Worm (Caenorhabditis elegans) whole organism, mixed stage, embryonic: Measurements from ENCODE around the gene Y66D12A.10.

Source experiments
- M03D4.4 ChIP-seq: sonication (generic microtip); optimal IDR thresholded peaks from 2 replicates; lab custom pipeline; 2017; ENCODE audit warnings: mild to moderate bottlenecking, missing genetic modification characterization, missing compliant biosample characterization
- bed-3 ChIP-seq: fragments of 200-800 bp; sonication (Bioruptor generic); optimal IDR thresholded peaks from 3 replicates; lab custom pipeline; 2018; ENCODE audit warnings: mild to moderate bottlenecking, missing genetic modification characterization, moderate library complexity, missing compliant biosample characterization
- blmp-1 ChIP-seq: fragments of 150-350 bp; optimal IDR thresholded peaks from 2 replicates; lab custom pipeline; 2014; ENCODE audit warnings: missing biosample characterization, missing genetic modification characterization
- ceh-39 ChIP-seq: fragments of 150-350 bp; optimal IDR thresholded peaks from 2 replicates; lab custom pipeline; 2014; ENCODE audit warnings: missing biosample characterization, missing genetic modification characterization
- ceh-43 ChIP-seq: fragments of 200-800 bp; sonication (Bioruptor generic); optimal IDR thresholded peaks from 2 replicates; lab custom pipeline; 2018; ENCODE audit warnings: mild to moderate bottlenecking, missing genetic modification characterization, moderate library complexity, missing compliant biosample characterization
- ceh-83 ChIP-seq: fragments of 200-800 bp; sonication (Bioruptor generic); optimal IDR thresholded peaks from 2 replicates; lab custom pipeline; 2018; ENCODE audit warnings: mild to moderate bottlenecking, missing genetic modification characterization, missing compliant biosample characterization
- ces-1 ChIP-seq: fragments of 150-350 bp; optimal IDR thresholded peaks from 2 replicates; lab custom pipeline; 2014; ENCODE audit warnings: missing biosample characterization, missing genetic modification reagents, missing genetic modification characterization
- cnd-1 ChIP-seq: fragments of 200-800 bp; sonication (Bioruptor generic); optimal IDR thresholded peaks from 2 replicates; lab custom pipeline; 2018; ENCODE audit warnings: mild to moderate bottlenecking, missing genetic modification characterization, missing compliant biosample characterization
- drap-1 ChIP-seq: fragments of 200-800 bp; sonication (Bioruptor generic); optimal IDR thresholded peaks from 3 replicates; lab custom pipeline; 2018; ENCODE audit warnings: mild to moderate bottlenecking, missing genetic modification characterization, missing compliant biosample characterization
- elt-1 ChIP-seq: sonication (generic microtip); optimal IDR thresholded peaks from 2 replicates; lab custom pipeline; 2017; ENCODE audit warnings: missing genetic modification characterization, mild to moderate bottlenecking, missing compliant biosample characterization, antibody characterized with exemption, moderate library complexity, borderline replicate concordance; ENCODE audit not compliant: insufficient read depth
- elt-3 ChIP-seq: fragments of 150-350 bp; optimal IDR thresholded peaks from 2 replicates; lab custom pipeline; 2014; ENCODE audit warnings: missing biosample characterization, missing genetic modification characterization
- flh-1 ChIP-seq: fragments of 200-800 bp; sonication (Bioruptor generic); optimal IDR thresholded peaks from 2 replicates; lab custom pipeline; 2018; ENCODE audit warnings: mild to moderate bottlenecking, missing genetic modification characterization, moderate library complexity, missing compliant biosample characterization
- ham-2 ChIP-seq: fragments of 200-800 bp; sonication (Bioruptor generic); optimal IDR thresholded peaks from 2 replicates; lab custom pipeline; 2018; ENCODE audit warnings: mild to moderate bottlenecking, missing genetic modification characterization, missing compliant biosample characterization
- hlh-1 ChIP-seq: fragments of 150-350 bp; optimal IDR thresholded peaks from 2 replicates; lab custom pipeline; 2014; ENCODE audit warnings: missing biosample characterization, missing genetic modification reagents, missing genetic modification characterization
- lin-13 ChIP-seq: fragments of 150-350 bp; optimal IDR thresholded peaks from 2 replicates; lab custom pipeline; 2014; ENCODE audit warnings: missing biosample characterization, missing genetic modification characterization
- lin-32 ChIP-seq: fragments of 200-800 bp; sonication (Bioruptor generic); optimal IDR thresholded peaks from 2 replicates; lab custom pipeline; 2018; ENCODE audit warnings: mild to moderate bottlenecking, missing genetic modification characterization, missing compliant biosample characterization
- lsy-2 ChIP-seq: fragments of 150-350 bp; optimal IDR thresholded peaks from 2 replicates; lab custom pipeline; 2014; ENCODE audit warnings: missing biosample characterization, missing genetic modification characterization
- mab-5 ChIP-seq: fragments of 150-350 bp; optimal IDR thresholded peaks from 2 replicates; lab custom pipeline; 2014; ENCODE audit warnings: missing biosample characterization, missing genetic modification characterization
- mep-1 ChIP-seq: fragments of 150-350 bp; optimal IDR thresholded peaks from 2 replicates; lab custom pipeline; 2017; ENCODE audit warnings: missing biosample characterization, missing genetic modification reagents, missing genetic modification characterization, inconsistent platforms
- mls-2 ChIP-seq: sonication (generic microtip); optimal IDR thresholded peaks from 2 replicates; lab custom pipeline; 2016; ENCODE audit warnings: mild to moderate bottlenecking, missing genetic modification characterization, moderate library complexity, missing compliant biosample characterization
- nhr-12 ChIP-seq: fragments of 150-350 bp; optimal IDR thresholded peaks from 2 replicates; lab custom pipeline; 2014; ENCODE audit warnings: missing biosample characterization, missing genetic modification characterization
- nhr-2 ChIP-seq: fragments of 150-350 bp; optimal IDR thresholded peaks from 2 replicates; lab custom pipeline; 2014; ENCODE audit warnings: missing biosample characterization, missing genetic modification characterization
- nhr-237 ChIP-seq: fragments of 150-350 bp; optimal IDR thresholded peaks from 2 replicates; lab custom pipeline; 2014; ENCODE audit warnings: missing biosample characterization, missing genetic modification characterization
- nhr-28 ChIP-seq: fragments of 150-350 bp; optimal IDR thresholded peaks from 2 replicates; lab custom pipeline; 2014; ENCODE audit warnings: missing biosample characterization, missing genetic modification characterization
- nhr-76 ChIP-seq: sonication (generic microtip); optimal IDR thresholded peaks from 2 replicates; lab custom pipeline; 2017; ENCODE audit warnings: missing biosample characterization, missing genetic modification characterization
- pha-4 ChIP-seq: fragments of 150-350 bp; optimal IDR thresholded peaks from 2 replicates; lab custom pipeline; 2018; ENCODE audit warnings: missing biosample characterization, missing genetic modification reagents, missing genetic modification characterization
- sem-2 ChIP-seq: fragments of 200-800 bp; sonication (Bioruptor generic); optimal IDR thresholded peaks from 2 replicates; lab custom pipeline; 2018; ENCODE audit warnings: mild to moderate bottlenecking, missing genetic modification characterization, missing compliant biosample characterization
- snpc-4 ChIP-seq: fragments of 150-350 bp; optimal IDR thresholded peaks from 2 replicates; lab custom pipeline; 2014; ENCODE audit warnings: missing biosample characterization, missing genetic modification characterization
- sptf-1 ChIP-seq: sonication (generic microtip); optimal IDR thresholded peaks from 2 replicates; lab custom pipeline; 2017; ENCODE audit warnings: mild to moderate bottlenecking, missing genetic modification characterization, moderate library complexity, missing compliant biosample characterization
- tbx-8 ChIP-seq: fragments of 200-800 bp; sonication (Bioruptor generic); optimal IDR thresholded peaks from 2 replicates; lab custom pipeline; 2018; ENCODE audit warnings: mild to moderate bottlenecking, missing genetic modification characterization, moderate library complexity, missing compliant biosample characterization
- unc-120 ChIP-seq: sonication (generic microtip); optimal IDR thresholded peaks from 2 replicates; lab custom pipeline; 2017; ENCODE audit warnings: missing genetic modification characterization, missing compliant biosample characterization; ENCODE audit not compliant: poor library complexity, severe bottlenecking
- unc-39 ChIP-seq: fragments of 150-350 bp; optimal IDR thresholded peaks from 2 replicates; lab custom pipeline; 2014; ENCODE audit warnings: missing biosample characterization, missing genetic modification characterization
- zip-8 ChIP-seq: fragments of 150-350 bp; optimal IDR thresholded peaks from 2 replicates; lab custom pipeline; 2014; ENCODE audit warnings: missing biosample characterization, missing genetic modification characterization
- ztf-11 ChIP-seq: fragments of 150-350 bp; optimal IDR thresholded peaks from 2 replicates; lab custom pipeline; 2014; ENCODE audit warnings: missing biosample characterization, missing genetic modification characterization

The Y66D12A.10 gene

ce11 chrIII:11535453-11535852 is 30.2 kb upstream of the Y66D12A.10 start:
- TF ChIP-seq sem-2 (no peak), zip-8 (tag; lab: Kevin White, UChicago) (no peak), nhr-76 (tag; lab: Kevin White, UChicago) (no peak)

DNA sequence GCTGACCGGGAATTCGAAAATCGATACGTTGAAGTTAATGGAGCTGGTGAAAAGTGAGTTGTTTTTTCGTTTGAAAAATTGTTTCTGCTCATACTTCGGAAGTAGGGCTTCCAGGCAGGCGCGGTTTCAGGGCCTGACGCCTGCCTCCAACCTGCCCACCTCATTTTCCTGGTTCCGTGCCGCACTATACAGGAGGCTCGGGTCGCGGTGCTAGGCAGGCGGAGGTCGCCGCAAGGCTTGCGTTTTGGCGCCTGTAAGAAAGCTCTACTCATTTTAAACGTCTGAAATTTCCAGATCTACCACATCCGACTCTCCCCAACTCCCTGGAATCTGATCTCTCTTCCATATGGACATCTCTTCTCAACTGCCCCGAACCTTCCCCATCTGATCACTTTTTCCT is 20.7 kb upstream of the Y66D12A.10 start:
- no peak for TF ChIP-seq ces-1 (GFP tag; lab: Kevin White, UChicago)
- no peak for TF ChIP-seq pha-4 (tag; lab: Kevin White, UChicago)
- TF ChIP-seq sem-2 = no peak
- TF ChIP-seq nhr-76 (tag; lab: Kevin White, UChicago) = no peak
- no peak for TF ChIP-seq lin-32 (GFP tag; lab: Kevin White, UChicago)
- TF ChIP-seq nhr-237 = no peak
- TF ChIP-seq bed-3 = no peak
- TF ChIP-seq ham-2 (GFP tag; lab: Kevin White, UChicago) = no peak
- no peak for TF ChIP-seq flh-1 (GFP tag; lab: Kevin White, UChicago)
- TF ChIP-seq cnd-1 (tag; lab: Kevin White, UChicago) = no peak
- no peak for TF ChIP-seq elt-3 (tag; lab: Kevin White, UChicago)
- no peak for TF ChIP-seq nhr-2

DNA sequence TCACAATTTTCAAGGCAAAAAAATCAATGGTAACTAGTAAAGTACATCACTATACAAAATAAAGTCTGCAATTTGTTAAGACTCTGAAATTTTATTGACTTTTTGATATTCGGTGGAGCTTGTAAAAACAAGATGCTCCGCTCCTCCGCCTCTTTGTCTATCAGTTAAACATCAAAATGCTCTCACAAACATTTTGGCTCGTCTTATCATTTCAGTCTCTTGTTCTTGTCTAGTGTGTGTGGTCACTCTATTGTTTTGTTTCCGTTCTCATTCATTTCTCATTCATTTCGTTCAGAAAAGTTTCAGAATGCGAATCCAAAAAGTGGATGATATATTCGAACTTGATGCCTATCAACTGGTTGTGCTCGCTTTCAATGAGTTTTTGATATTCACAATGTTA is 17.6 kb upstream of the Y66D12A.10 start, which contains the start of gene Y66D12A.13:
TSS of gene Y66D12A.13 (plus strand) at position 301 of the 400 bp plus-strand sequence.
- no peak for TF ChIP-seq lsy-2 (tag; lab: Kevin White, UChicago)
- no peak for TF ChIP-seq mls-2 (tag; lab: Kevin White, UChicago)
- no peak for TF ChIP-seq bed-3
- no peak for TF ChIP-seq lin-13 (tag; lab: Kevin White, UChicago)
- TF ChIP-seq pha-4 (tag; lab: Kevin White, UChicago) = no peak
- no peak for TF ChIP-seq tbx-8 (GFP tag; lab: Kevin White, UChicago)
- no peak for TF ChIP-seq ceh-43
- no peak for TF ChIP-seq nhr-237
- TF ChIP-seq elt-1 (tag; lab: Kevin White, UChicago) = no peak
- TF ChIP-seq unc-39 (tag; lab: Kevin White, UChicago) = no peak
- TF ChIP-seq unc-120 (tag; lab: Kevin White, UChicago) = no peak
- TF ChIP-seq mab-5 = no peak
- TF ChIP-seq blmp-1 (tag; lab: Kevin White, UChicago) = no peak
- no peak for TF ChIP-seq mep-1 (tag; lab: Kevin White, UChicago)
- TF ChIP-seq zip-8 (tag; lab: Kevin White, UChicago) = no peak

ce11 chrIII:11554701-11555111 is 11.0 kb upstream of the Y66D12A.10 start:
- no peak for TF ChIP-seq zip-8 (tag; lab: Kevin White, UChicago)
- TF ChIP-seq bed-3 = no peak
- TF ChIP-seq hlh-1 (tag; lab: Kevin White, UChicago) = no peak
- no peak for TF ChIP-seq drap-1 (GFP tag; lab: Kevin White, UChicago)
- no peak for TF ChIP-seq pha-4 (tag; lab: Kevin White, UChicago)

DNA sequence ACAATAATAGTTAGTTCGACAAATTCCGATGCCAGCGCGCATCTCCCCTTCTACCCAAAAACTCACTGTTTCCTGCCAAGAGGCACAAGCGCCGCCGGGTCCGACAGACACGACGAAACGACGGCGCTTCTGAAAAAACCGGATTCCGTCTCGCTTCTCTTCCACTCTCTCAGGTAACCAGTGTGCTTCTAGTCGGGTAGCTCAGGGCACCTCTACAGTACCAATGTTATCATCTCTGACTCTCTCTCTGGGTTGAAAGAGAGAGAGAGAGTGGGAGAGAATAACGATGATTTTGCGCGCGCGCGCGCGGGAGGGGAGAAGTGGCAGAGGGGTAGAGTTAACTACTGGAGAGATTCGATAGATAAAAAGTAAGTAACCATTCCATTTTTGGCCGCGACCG is 8.8 kb upstream of the Y66D12A.10 start:
- TF ChIP-seq lin-13 (tag; lab: Kevin White, UChicago) (no peak), bed-3 (no peak), pha-4 (tag; lab: Kevin White, UChicago) (no peak), flh-1 (GFP tag; lab: Kevin White, UChicago) (no peak), ceh-43 (no peak), ztf-11 (no peak), nhr-76 (tag; lab: Kevin White, UChicago) (no peak)

- no peak for TF ChIP-seq mab-5
- no peak for TF ChIP-seq snpc-4 (tag; lab: Kevin White, UChicago)
- no peak for TF ChIP-seq nhr-12
- no peak for TF ChIP-seq unc-39 (tag; lab: Kevin White, UChicago)
- no peak for TF ChIP-seq bed-3
- no peak for TF ChIP-seq flh-1 (GFP tag; lab: Kevin White, UChicago)
- no peak for TF ChIP-seq lsy-2 (tag; lab: Kevin White, UChicago)
- no peak for TF ChIP-seq nhr-28
- TF ChIP-seq hlh-1 (tag; lab: Kevin White, UChicago) = no peak
- peak; percentile 4 for TF ChIP-seq sptf-1 (tag; lab: Kevin White, UChicago)
- TF ChIP-seq lin-13 (tag; lab: Kevin White, UChicago) = no peak
- TF ChIP-seq ces-1 (GFP tag; lab: Kevin White, UChicago) = no peak
- no peak for TF ChIP-seq pha-4 (tag; lab: Kevin White, UChicago)
- TF ChIP-seq cnd-1 (tag; lab: Kevin White, UChicago) = no peak
- no peak for TF ChIP-seq lin-32 (GFP tag; lab: Kevin White, UChicago)
- peak; percentile 1 for TF ChIP-seq ceh-43
- no peak for TF ChIP-seq tbx-8 (GFP tag; lab: Kevin White, UChicago)
- TF ChIP-seq sem-2 = no peak
- TF ChIP-seq ceh-83 (GFP tag; lab: Kevin White, UChicago) = no peak
- no peak for TF ChIP-seq ztf-11
- TF ChIP-seq blmp-1 (tag; lab: Kevin White, UChicago) = no peak
- no peak for TF ChIP-seq unc-120 (tag; lab: Kevin White, UChicago)
- no peak for TF ChIP-seq nhr-2
- no peak for TF ChIP-seq zip-8 (tag; lab: Kevin White, UChicago)
- peak; percentile 87 for TF ChIP-seq ham-2 (GFP tag; lab: Kevin White, UChicago)
- no peak for TF ChIP-seq nhr-76 (tag; lab: Kevin White, UChicago)
- TF ChIP-seq mep-1 (tag; lab: Kevin White, UChicago) = no peak
- TF ChIP-seq drap-1 (GFP tag; lab: Kevin White, UChicago) = no peak
- TF ChIP-seq ceh-39 (tag; lab: Kevin White, UChicago) = no peak
- no peak for TF ChIP-seq nhr-237
- TF ChIP-seq mls-2 (tag; lab: Kevin White, UChicago) = no peak
- TF ChIP-seq M03D4.4 (tag; lab: Kevin White, UChicago) = no peak
- peak; percentile 64 for TF ChIP-seq elt-1 (tag; lab: Kevin White, UChicago)
Observed at ce11 chrIII:11558251-11558650, 7.4 kb upstream of the Y66D12A.10 start.
